Fruit fly (Drosophila melanogaster): ENCODE measurements around the gene CG14301.

The CG14301 gene

dm6 chr3R:18583881-18584545 lies 57.2 kb downstream of the CG14301 start (continued):
- TF ChIP-seq aop (GFP tag; IDR thresholded peaks at IDR 0.05) (peak; percentile 87), Myb (GFP tag; optimal IDR thresholded peaks at IDR 0.05) (peak; percentile 87), Lim3 (GFP tag; IDR thresholded peaks at IDR 0.05) (peak; percentile 67), sob (GFP tag; IDR thresholded peaks at IDR 0.05) (peak; percentile 96), fd64A (GFP tag; optimal IDR thresholded peaks at IDR 0.05) (peak; percentile 95), CG34422 (GFP tag; IDR thresholded peaks at IDR 0.05) (peak; percentile 97), Awh (GFP tag; IDR thresholded peaks at IDR 0.05) (peak; percentile 95), CG17802 (tag; optimal IDR thresholded peaks at IDR 0.05) (peak; percentile 89), MBD-R2 (GFP tag; IDR thresholded peaks at IDR 0.05) (peak; percentile 76), Ets65A (GFP tag) (peak; percentile 100), CG2889 (GFP tag; IDR thresholded peaks at IDR 0.05) (peak; percentile 91), slbo (GFP tag; IDR thresholded peaks at IDR 0.05) (peak; percentile 95), amos (GFP tag; IDR thresholded peaks at IDR 0.05; ENCODE audit: partially characterized antibody) (no peak; the same call in 1 of the 2 replicates), HmgZ (tag; optimal IDR thresholded peaks at IDR 0.05) (peak; percentile 96), Sin3A (optimal IDR thresholded peaks at IDR 0.05) (no peak), dati (GFP tag; IDR thresholded peaks at IDR 0.05) (peak; percentile 89), chm (GFP tag; IDR thresholded peaks at IDR 0.05) (no peak; the same call in none of the 2 replicates), Nf-YA (GFP tag; IDR thresholded peaks at IDR 0.05) (peak; percentile 90), BtbVII (GFP tag; optimal IDR thresholded peaks at IDR 0.05) (peak; percentile 96), Trl (optimal IDR thresholded peaks at IDR 0.05) (peak; percentile 80 to 86), Trl (GFP tag; optimal IDR thresholded peaks at IDR 0.05) (peak; percentile 98), PHDP (tag; optimal IDR thresholded peaks at IDR 0.05) (peak; percentile 97), unpg (GFP tag; optimal IDR thresholded peaks at IDR 0.05) (peak; percentile 95), so (GFP tag; IDR thresholded peaks at IDR 0.05) (peak; percentile 95), CG12391 (tag; optimal IDR thresholded peaks at IDR 0.05) (peak; percentile 97), CG16815 (GFP tag; optimal IDR thresholded peaks at IDR 0.05) (peak; percentile 93), CG32772 (GFP tag; IDR thresholded peaks at IDR 0.05) (peak; percentile 91), B-H2 (GFP tag; optimal IDR thresholded peaks at IDR 0.05) (peak; percentile 91), D19B (GFP tag; optimal IDR thresholded peaks at IDR 0.05) (peak; percentile 90), lmd (GFP tag; IDR thresholded peaks at IDR 0.05) (peak; percentile 96), Jarid2 (GFP tag; optimal IDR thresholded peaks at IDR 0.05) (peak; percentile 83), Hr3 (GFP tag; optimal IDR thresholded peaks at IDR 0.05) (peak; percentile 97), prd (optimal IDR thresholded peaks at IDR 0.05) (no peak), prd (GFP tag; IDR thresholded peaks at IDR 0.05) (peak; percentile 96), Neu2 (GFP tag; optimal IDR thresholded peaks at IDR 0.05; ENCODE audit: borderline replicate concordance) (peak; percentile 82), jigr1 (GFP tag; IDR thresholded peaks at IDR 0.05) (peak; percentile 94), CG14014 (GFP tag; IDR thresholded peaks at IDR 0.05) (peak; percentile 91), jumu (GFP tag; optimal IDR thresholded peaks at IDR 0.05) (peak; percentile 96), dpn (GFP tag; optimal IDR thresholded peaks at IDR 0.05) (peak; percentile 96 to 97), CG2678 (tag; optimal IDR thresholded peaks at IDR 0.05) (peak; percentile 98), dm (GFP tag; optimal IDR thresholded peaks at IDR 0.05) (peak; percentile 88), Usf (GFP tag; optimal IDR thresholded peaks at IDR 0.05) (peak; percentile 90), NC2α (GFP tag; optimal IDR thresholded peaks at IDR 0.05) (peak; percentile 96), otp (GFP tag; IDR thresholded peaks at IDR 0.05) (peak; percentile 97), CG1792 (GFP tag; optimal IDR thresholded peaks at IDR 0.05) (peak; percentile 96), CG15479 (GFP tag; optimal IDR thresholded peaks at IDR 0.05) (no peak), sisA (GFP tag; IDR thresholded peaks at IDR 0.05) (peak; percentile 96), H15 (GFP tag; IDR thresholded peaks at IDR 0.05) (peak; percentile 95), Ssrp (tag; optimal IDR thresholded peaks at IDR 0.05) (peak; percentile 95), ttk (GFP tag; IDR thresholded peaks at IDR 0.05) (peak; percentile 95), row (GFP tag; IDR thresholded peaks at IDR 0.05) (peak; percentile 99), Bteb2 (GFP tag; optimal IDR thresholded peaks at IDR 0.05) (peak; percentile 96)
